Fruit fly (Drosophila melanogaster): Measurements from ENCODE around the gene ChAT.

Gene ChAT

DNA sequence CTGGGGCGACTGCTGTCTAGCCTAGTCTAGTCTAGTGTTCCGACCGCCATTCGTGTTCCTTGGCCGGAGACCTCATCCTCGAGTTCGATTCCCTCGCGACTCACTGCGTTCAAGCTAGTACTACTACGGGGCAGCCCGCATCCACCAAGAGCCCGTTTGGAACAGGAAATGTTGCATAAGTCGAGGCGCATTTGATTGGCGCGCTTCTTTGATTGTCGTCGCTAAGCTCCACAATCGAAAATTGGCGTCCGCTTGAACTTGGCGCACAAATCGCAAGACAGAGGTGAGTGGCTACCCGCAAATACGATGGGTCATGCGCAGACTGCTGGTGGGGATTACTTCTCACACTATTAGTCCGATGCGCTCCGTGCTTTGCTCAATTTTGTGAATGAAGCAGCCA lies 24.2 kb upstream of the ChAT start:
- no peak for TF ChIP-seq Ets96B (tag; optimal IDR thresholded peaks at IDR 0.05)
- TF ChIP-seq CG3919 (GFP tag; optimal IDR thresholded peaks at IDR 0.05): no peak
- no peak for TF ChIP-seq ss (GFP tag; optimal IDR thresholded peaks at IDR 0.05)
- no peak for TF ChIP-seq CG16779 (tag; optimal IDR thresholded peaks at IDR 0.05)
- no peak for TF ChIP-seq Eip75B (GFP tag; optimal IDR thresholded peaks at IDR 0.05)
- no peak for TF ChIP-seq CG6276 (GFP tag; optimal IDR thresholded peaks at IDR 0.05)
- TF ChIP-seq CG6854 (GFP tag; optimal IDR thresholded peaks at IDR 0.05): no peak
- no peak for TF ChIP-seq CG10631 (GFP tag; optimal IDR thresholded peaks at IDR 0.05)
- no peak for TF ChIP-seq CG7368 (GFP tag; optimal IDR thresholded peaks at IDR 0.05)
- no peak for TF ChIP-seq eg (GFP tag; IDR thresholded peaks at IDR 0.05)
- no peak for TF ChIP-seq CG15336 (GFP tag; IDR thresholded peaks at IDR 0.05)

DNA sequence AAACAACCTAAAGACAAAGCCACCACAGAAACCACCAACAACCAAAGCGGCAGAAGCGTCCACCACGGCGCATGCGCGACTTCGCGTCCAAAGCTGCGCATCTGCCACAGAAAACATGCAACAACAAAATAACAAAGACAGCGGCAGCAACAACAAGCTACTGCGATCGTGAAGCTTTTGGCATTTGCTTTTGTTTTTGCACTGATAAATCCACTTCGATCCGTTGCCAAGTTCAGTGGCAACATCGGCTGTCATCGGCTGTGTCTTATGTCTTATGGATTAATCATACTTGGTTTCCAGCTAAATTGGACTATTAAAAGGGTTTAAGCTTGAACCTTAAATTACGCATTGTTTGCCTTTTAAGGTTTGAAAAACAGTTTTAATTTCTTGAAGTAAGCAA lies 12.7 kb upstream of the ChAT start, which contains the start of gene Muc91C:
TSS of gene Muc91C (minus strand) at position 101 of the 400 bp plus-strand sequence.
- TF ChIP-seq acj6 (GFP tag; optimal IDR thresholded peaks at IDR 0.05) (no peak), net (GFP tag; optimal IDR thresholded peaks at IDR 0.05) (no peak), CG1621 (tag; optimal IDR thresholded peaks at IDR 0.05) (no peak), Hr38 (GFP tag; optimal IDR thresholded peaks at IDR 0.05) (no peak), CG8119 (GFP tag; IDR thresholded peaks at IDR 0.05) (no peak), CG9139 (GFP tag; optimal IDR thresholded peaks at IDR 0.05) (no peak), lz (GFP tag; optimal IDR thresholded peaks at IDR 0.05) (no peak), CG10631 (GFP tag; optimal IDR thresholded peaks at IDR 0.05) (no peak), CG16779 (tag; optimal IDR thresholded peaks at IDR 0.05) (no peak), cyc (GFP tag; optimal IDR thresholded peaks at IDR 0.05) (no peak), CG11902 (GFP tag; optimal IDR thresholded peaks at IDR 0.05) (no peak), pdm3 (GFP tag; optimal IDR thresholded peaks at IDR 0.05) (no peak), achi (GFP tag; optimal IDR thresholded peaks at IDR 0.05) (no peak), Hr39 (GFP tag; optimal IDR thresholded peaks at IDR 0.05) (no peak), esn (GFP tag; optimal IDR thresholded peaks at IDR 0.05) (no peak), Sox14 (GFP tag; optimal IDR thresholded peaks at IDR 0.05) (no peak), salr (GFP tag; optimal IDR thresholded peaks at IDR 0.05) (no peak), CG6792 (GFP tag; optimal IDR thresholded peaks at IDR 0.05) (no peak)

DNA sequence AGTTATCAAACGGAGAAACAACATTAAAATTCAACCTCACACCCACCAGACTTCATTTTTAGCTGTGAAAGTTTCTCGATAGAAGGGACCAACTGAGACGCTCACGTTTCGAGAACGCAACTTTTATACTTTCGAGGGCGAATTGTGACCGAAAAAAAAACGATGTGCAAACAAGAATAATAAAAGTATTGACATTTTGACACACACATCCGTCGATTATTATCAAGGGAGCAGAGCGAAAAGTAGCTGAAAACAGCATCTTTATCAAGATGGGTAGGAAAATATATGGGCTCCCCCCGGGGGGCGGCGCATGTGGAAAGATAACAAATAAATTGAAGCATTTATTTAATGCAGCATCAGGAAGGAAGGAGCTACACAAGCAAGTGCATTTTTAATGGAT lies 11.7 kb upstream of the ChAT start, which contains the start of gene CG14300:
TSS of gene CG14300 (minus strand) at position 101 of the 400 bp plus-strand sequence.
- TF ChIP-seq CG8632 (GFP tag; optimal IDR thresholded peaks at IDR 0.05) (no peak), OdsH (GFP tag; optimal IDR thresholded peaks at IDR 0.05) (no peak), net (GFP tag; optimal IDR thresholded peaks at IDR 0.05) (no peak), CG31627 (GFP tag; optimal IDR thresholded peaks at IDR 0.05) (no peak), lz (GFP tag; optimal IDR thresholded peaks at IDR 0.05) (no peak), ss (GFP tag; optimal IDR thresholded peaks at IDR 0.05) (no peak)

DNA sequence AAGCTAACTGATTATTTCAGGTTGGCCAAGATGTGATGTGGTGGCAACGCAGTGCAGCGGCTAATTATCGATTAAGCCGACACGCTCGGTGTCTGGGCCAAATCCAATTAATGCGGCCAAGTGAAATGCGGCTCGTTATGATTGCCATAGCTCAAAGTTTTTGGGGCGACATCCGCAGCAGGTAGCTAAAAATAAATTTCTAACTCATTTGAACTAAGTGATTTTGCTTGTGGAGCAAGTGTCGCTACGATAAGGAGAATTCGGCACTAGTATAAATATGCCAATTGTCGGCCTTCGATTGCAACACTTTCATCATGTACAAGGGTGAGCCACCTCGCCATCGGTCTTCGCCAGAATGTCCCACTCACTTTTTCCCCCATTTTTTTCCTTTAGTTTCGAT lies 10.3 kb upstream of the ChAT start, which contains the start of gene CG34282:
TSS of gene CG34282 (plus strand) at position 301 of the 400 bp plus-strand sequence.
- TF ChIP-seq CG9139 (GFP tag; optimal IDR thresholded peaks at IDR 0.05) (no peak), Blimp-1 (GFP tag; optimal IDR thresholded peaks at IDR 0.05) (no peak), CG11902 (GFP tag; optimal IDR thresholded peaks at IDR 0.05) (no peak), Hr38 (GFP tag; optimal IDR thresholded peaks at IDR 0.05) (no peak), dac (GFP tag; optimal IDR thresholded peaks at IDR 0.05) (no peak), CG8119 (GFP tag; IDR thresholded peaks at IDR 0.05) (no peak), Ets21C (GFP tag; optimal IDR thresholded peaks at IDR 0.05) (no peak), Hr39 (GFP tag; optimal IDR thresholded peaks at IDR 0.05) (no peak), OdsH (GFP tag; optimal IDR thresholded peaks at IDR 0.05) (no peak), vri (GFP tag; optimal IDR thresholded peaks at IDR 0.05) (no peak), Ets96B (tag; optimal IDR thresholded peaks at IDR 0.05) (no peak), fkh (GFP tag; optimal IDR thresholded peaks at IDR 0.05) (no peak), CG3919 (GFP tag; optimal IDR thresholded peaks at IDR 0.05) (no peak), Eip78C (GFP tag) (no peak), CG7368 (GFP tag; optimal IDR thresholded peaks at IDR 0.05) (no peak), fd85E (GFP tag; optimal IDR thresholded peaks at IDR 0.05) (no peak), CG8319 (GFP tag; optimal IDR thresholded peaks at IDR 0.05) (no peak), fd59A (GFP tag; optimal IDR thresholded peaks at IDR 0.05) (no peak), CG10669 (GFP tag; optimal IDR thresholded peaks at IDR 0.05) (no peak), achi (GFP tag; optimal IDR thresholded peaks at IDR 0.05) (no peak)
